Worm (Caenorhabditis elegans) whole organism, L4/young adult: ENCODE results near the gene C01G10.5.

Source experiments
- dao-5 ChIP-seq: sonication (generic microtip); optimal IDR thresholded peaks from 2 replicates; lab custom pipeline; 2016; ENCODE audit warnings: missing genotype, missing genetic modification characterization, moderate library complexity, missing compliant biosample characterization
- him-1 ChIP-seq: sonication (generic microtip); optimal IDR thresholded peaks from 2 replicates; lab custom pipeline; 2016; ENCODE audit warnings: missing genotype, missing genetic modification reagents, missing genetic modification characterization, missing compliant biosample characterization

DNA sequence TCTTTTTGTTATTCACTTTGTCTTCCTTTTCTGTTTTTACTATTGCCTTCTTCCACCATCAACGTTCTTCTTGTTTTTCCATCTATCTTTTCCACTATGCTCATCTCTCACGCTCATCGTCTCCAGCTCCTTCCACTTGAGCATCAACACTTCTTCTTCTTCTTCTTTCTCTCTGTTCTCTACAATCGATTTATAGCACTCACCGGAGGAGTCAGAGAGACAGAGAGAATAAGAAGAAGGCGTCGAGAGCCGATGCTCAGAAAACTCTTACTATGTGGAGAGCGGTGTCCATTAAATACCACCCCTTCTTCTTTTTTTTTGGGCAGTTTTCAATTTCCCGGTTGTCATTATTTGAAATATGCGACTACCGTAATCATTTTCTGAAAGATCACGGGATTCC lies 14.4 kb downstream of the C01G10.5 start:
- TF ChIP-seq him-1 (tag; lab: Kevin White, UChicago) = peak; percentile 3
- no peak for TF ChIP-seq dao-5 (tag; lab: Kevin White, UChicago)
